Fruit fly (Drosophila melanogaster) whole organism, embryonic: Measurements from ENCODE around the gene Dok.

Experiments
- Abd-B ChIP-seq: fragments of 200-800 bp; sonication (Bioruptor generic); optimal IDR thresholded peaks from 2 replicates; lab custom pipeline; 2018; ENCODE audit warnings: missing biosample characterization, mild to moderate bottlenecking, missing genetic modification characterization, moderate library complexity
- Blimp-1 ChIP-seq: fragments of 200-800 bp; sonication (Bioruptor generic); optimal IDR thresholded peaks from 3 replicates; lab custom pipeline; 2018; ENCODE audit warnings: missing biosample characterization, missing genetic modification characterization, mild to moderate bottlenecking, moderate library complexity, missing genetic modification reagents
- CG10462 ChIP-seq: fragments of 200-800 bp; sonication (Bioruptor generic); optimal IDR thresholded peaks from 2 replicates; lab custom pipeline; 2016; ENCODE audit warnings: missing biosample characterization, missing genetic modification characterization
- CG11456 ChIP-seq: fragments of 200-800 bp; sonication (Bioruptor generic); IDR thresholded peaks from 3 replicates; pipeline ENCODE4 v1.3.6; 2022; ENCODE audit warnings: missing biosample characterization, missing genetic modification characterization
- CG12391 ChIP-seq: fragments of 200-800 bp; sonication (Bioruptor generic); optimal IDR thresholded peaks from 3 replicates; lab custom pipeline; 2018; ENCODE audit warnings: missing biosample characterization, mild to moderate bottlenecking, missing genetic modification characterization, moderate library complexity
- CG12769 ChIP-seq: fragments of 200-800 bp; sonication (Bioruptor generic); optimal IDR thresholded peaks from 2 replicates; lab custom pipeline; 2019; ENCODE audit warnings: missing biosample characterization, mild to moderate bottlenecking, missing genetic modification characterization, moderate library complexity
- CG12942 ChIP-seq: fragments of 200-800 bp; sonication (Bioruptor generic); optimal IDR thresholded peaks from 3 replicates; lab custom pipeline; 2016; ENCODE audit warnings: missing biosample characterization, missing genetic modification characterization
- CG13296 ChIP-seq: fragments of 200-800 bp; sonication (Bioruptor generic); optimal IDR thresholded peaks from 3 replicates; lab custom pipeline; 2018; ENCODE audit warnings: missing biosample characterization, mild to moderate bottlenecking, missing genetic modification characterization
- CG13894 ChIP-seq: fragments of 200-800 bp; sonication (Bioruptor generic); optimal IDR thresholded peaks from 3 replicates; lab custom pipeline; 2018; ENCODE audit warnings: missing biosample characterization, mild to moderate bottlenecking, missing genetic modification characterization, moderate library complexity
- CG14441 ChIP-seq: fragments of 200-800 bp; sonication (Bioruptor generic); IDR thresholded peaks from 2 replicates; pipeline ENCODE4 v1.3.6; 2022; ENCODE audit warnings: missing biosample characterization, missing genetic modification characterization
- CG14667 ChIP-seq: fragments of 200-800 bp; sonication (Bioruptor generic); IDR thresholded peaks from 2 replicates; pipeline ENCODE4 v1.3.6; 2022; ENCODE audit warnings: missing biosample characterization, missing genetic modification characterization
- CG1603 ChIP-seq: fragments of 200-800 bp; sonication (Bioruptor generic); optimal IDR thresholded peaks from 2 replicates; lab custom pipeline; 2019; ENCODE audit warnings: missing biosample characterization, mild to moderate bottlenecking, missing genetic modification characterization, moderate library complexity
- CG1647 ChIP-seq: fragments of 200-800 bp; sonication (Bioruptor generic); optimal IDR thresholded peaks from 3 replicates; lab custom pipeline; 2016; ENCODE audit warnings: missing biosample characterization, missing genetic modification characterization
- CG16815 ChIP-seq: fragments of 200-800 bp; sonication (Bioruptor generic); optimal IDR thresholded peaks from 3 replicates; lab custom pipeline; 2017; ENCODE audit warnings: missing biosample characterization, mild to moderate bottlenecking, missing genetic modification characterization
- CG17361 ChIP-seq: fragments of 200-800 bp; sonication (Bioruptor generic); IDR thresholded peaks from 3 replicates; pipeline ENCODE4 v1.3.6; 2022; ENCODE audit warnings: missing biosample characterization, missing genetic modification characterization
- CG17802 ChIP-seq: fragments of 200-800 bp; sonication (Bioruptor generic); optimal IDR thresholded peaks from 2 replicates; lab custom pipeline; 2018; ENCODE audit warnings: missing biosample characterization, mild to moderate bottlenecking, missing genetic modification characterization, moderate library complexity
- CG1832 ChIP-seq: fragments of 200-800 bp; sonication (Bioruptor generic); optimal IDR thresholded peaks from 2 replicates; lab custom pipeline; 2017; ENCODE audit warnings: missing biosample characterization, mild to moderate bottlenecking, missing genetic modification characterization, inconsistent platforms
- CG3065 ChIP-seq: fragments of 200-800 bp; sonication (Bioruptor generic); optimal IDR thresholded peaks from 2 replicates; lab custom pipeline; 2016; ENCODE audit warnings: missing biosample characterization, missing genetic modification characterization
- CG34376 ChIP-seq: fragments of 200-800 bp; sonication (Bioruptor generic); optimal IDR thresholded peaks from 2 replicates; lab custom pipeline; 2018; ENCODE audit warnings: missing biosample characterization, mild to moderate bottlenecking, missing genetic modification characterization
- CG34422 ChIP-seq: fragments of 200-800 bp; sonication (Bioruptor generic); IDR thresholded peaks from 3 replicates; pipeline ENCODE4 v1.3.6; 2022; ENCODE audit warnings: missing biosample characterization, missing genetic modification characterization
- CG4730 ChIP-seq: fragments of 200-800 bp; sonication (Bioruptor generic); IDR thresholded peaks from 2 replicates; pipeline ENCODE4 v1.3.6; 2022; ENCODE audit warnings: missing biosample characterization, missing genetic modification characterization
- CG6272 ChIP-seq: fragments of 200-800 bp; sonication (Bioruptor generic); IDR thresholded peaks from 2 replicates; pipeline ENCODE4 v1.3.6; 2022; ENCODE audit warnings: missing biosample characterization, missing genetic modification characterization
- CG7963 ChIP-seq: fragments of 200-800 bp; sonication (Bioruptor generic); IDR thresholded peaks from 3 replicates; pipeline ENCODE4 v1.3.6; 2022; ENCODE audit warnings: missing biosample characterization, missing genetic modification characterization; ENCODE audit not compliant: partially characterized antibody
- CG8359 ChIP-seq: fragments of 200-800 bp; sonication (Bioruptor generic); optimal IDR thresholded peaks from 2 replicates; lab custom pipeline; 2017; ENCODE audit warnings: missing biosample characterization, mild to moderate bottlenecking, missing genetic modification characterization, borderline replicate concordance
- CoRest ChIP-seq: fragments of 200-800 bp; sonication (Bioruptor generic); optimal IDR thresholded peaks from 3 replicates; lab custom pipeline; 2018; ENCODE audit warnings: missing biosample characterization, mild to moderate bottlenecking, missing genetic modification characterization, moderate library complexity
- Gug ChIP-seq: fragments of 200-800 bp; sonication (Bioruptor generic); IDR thresholded peaks from 4 replicates; pipeline ENCODE4 v1.3.6; 2022; ENCODE audit warnings: missing biosample characterization, missing genetic modification characterization
- HHEX ChIP-seq: fragments of 200-800 bp; sonication (Bioruptor generic); optimal IDR thresholded peaks from 3 replicates; lab custom pipeline; 2017; ENCODE audit warnings: missing biosample characterization, mild to moderate bottlenecking, missing genetic modification characterization, missing genetic modification reagents
- Med ChIP-seq: fragments of 200-800 bp; sonication (Bioruptor generic); peaks from one replicate; lab custom pipeline; 2016; ENCODE audit warnings: missing biosample characterization, missing genetic modification characterization, mild to moderate bottlenecking, inconsistent platforms, moderate library complexity
- NC2β ChIP-seq: fragments of 200-800 bp; sonication (Bioruptor generic); optimal IDR thresholded peaks from 2 replicates; lab custom pipeline; 2016; ENCODE audit warnings: missing biosample characterization, missing genetic modification characterization
- NFAT ChIP-seq: fragments of 200-800 bp; sonication (Bioruptor generic); IDR thresholded peaks from 2 replicates; pipeline ENCODE4 v1.3.6; 2022; ENCODE audit warnings: missing biosample characterization, missing genetic modification characterization
- Neu2 ChIP-seq: fragments of 200-800 bp; sonication (Bioruptor generic); optimal IDR thresholded peaks from 3 replicates; lab custom pipeline; 2016; ENCODE audit warnings: missing biosample characterization, missing genetic modification characterization, borderline replicate concordance
- Nf-YB ChIP-seq: fragments of 200-800 bp; sonication (Bioruptor generic); optimal IDR thresholded peaks from 3 replicates; lab custom pipeline; 2019; ENCODE audit warnings: missing biosample characterization, mild to moderate bottlenecking, missing genetic modification characterization, moderate library complexity
- Spps ChIP-seq: fragments of 200-800 bp; sonication (Bioruptor generic); optimal IDR thresholded peaks from 2 replicates; lab custom pipeline; 2018; ENCODE audit warnings: missing biosample characterization, mild to moderate bottlenecking, missing genetic modification characterization
- Xrp1 ChIP-seq: fragments of 200-800 bp; sonication (Bioruptor generic); IDR thresholded peaks from 2 replicates; pipeline ENCODE4 v1.3.6; 2022; ENCODE audit warnings: missing biosample characterization, missing genetic modification characterization
- abd-A ChIP-seq: fragments of 200-800 bp; sonication (Bioruptor generic); optimal IDR thresholded peaks from 3 replicates; lab custom pipeline; 2019; ENCODE audit warnings: missing biosample characterization, mild to moderate bottlenecking, missing genetic modification characterization, moderate library complexity
- az2 ChIP-seq: fragments of 200-800 bp; sonication (Bioruptor generic); optimal IDR thresholded peaks from 3 replicates; lab custom pipeline; 2016; ENCODE audit warnings: missing biosample characterization, missing genetic modification characterization
- bab2 ChIP-seq: fragments of 200-800 bp; sonication (Bioruptor generic); optimal IDR thresholded peaks from 2 replicates; lab custom pipeline; 2016; ENCODE audit warnings: missing biosample characterization, missing genetic modification characterization
- chn ChIP-seq: fragments of 200-800 bp; sonication (Bioruptor generic); optimal IDR thresholded peaks from 2 replicates; lab custom pipeline; 2016; ENCODE audit warnings: missing biosample characterization, missing genetic modification characterization
- ci ChIP-seq: fragments of 200-800 bp; sonication (Bioruptor generic); IDR thresholded peaks from 3 replicates; pipeline ENCODE4 v1.3.6; 2022; ENCODE audit warnings: missing biosample characterization, missing genetic modification characterization
- gro ChIP-seq: fragments of 200-800 bp; sonication (Bioruptor generic); optimal IDR thresholded peaks from 2 replicates; lab custom pipeline; 2016; ENCODE audit warnings: missing biosample characterization, missing genetic modification characterization
- jigr1 ChIP-seq: fragments of 200-800 bp; sonication (Bioruptor generic); IDR thresholded peaks from 3 replicates; pipeline ENCODE4 v1.3.6; 2022; ENCODE audit warnings: missing biosample characterization, missing genetic modification characterization
- jing ChIP-seq: fragments of 200-800 bp; sonication (Bioruptor generic); optimal IDR thresholded peaks from 2 replicates; lab custom pipeline; 2018; ENCODE audit warnings: missing biosample characterization, mild to moderate bottlenecking, missing genetic modification characterization
- knrl ChIP-seq: fragments of 200-800 bp; sonication (Bioruptor generic); IDR thresholded peaks from 3 replicates; pipeline ENCODE4 v1.3.6; 2022; ENCODE audit warnings: missing biosample characterization, missing genetic modification characterization; ENCODE audit not compliant: partially characterized antibody
- luna ChIP-seq: fragments of 200-800 bp; sonication (Bioruptor generic); optimal IDR thresholded peaks from 2 replicates; lab custom pipeline; 2016; ENCODE audit warnings: missing biosample characterization, missing genetic modification characterization
- nmo ChIP-seq: fragments of 200-800 bp; sonication (Bioruptor generic); optimal IDR thresholded peaks from 2 replicates; lab custom pipeline; 2018; ENCODE audit warnings: missing biosample characterization, mild to moderate bottlenecking, missing genetic modification characterization, moderate library complexity
- nom ChIP-seq: fragments of 200-800 bp; sonication (Bioruptor generic); optimal IDR thresholded peaks from 2 replicates; lab custom pipeline; 2017; ENCODE audit warnings: missing biosample characterization, missing genetic modification characterization, mild to moderate bottlenecking, moderate library complexity, missing genetic modification reagents
- peb ChIP-seq: fragments of 200-800 bp; sonication (Bioruptor generic); IDR thresholded peaks from 2 replicates; pipeline ENCODE4 v1.3.6; 2022; ENCODE audit warnings: missing biosample characterization, missing genetic modification characterization
- schlank ChIP-seq: fragments of 200-800 bp; sonication (Bioruptor generic); optimal IDR thresholded peaks from 2 replicates; lab custom pipeline; 2018; ENCODE audit warnings: missing biosample characterization, mild to moderate bottlenecking, missing genetic modification characterization
- slbo ChIP-seq: fragments of 200-800 bp; sonication (Bioruptor generic); IDR thresholded peaks from 2 replicates; pipeline ENCODE4 v1.3.6; 2022; ENCODE audit warnings: missing biosample characterization, missing genetic modification characterization
- tio ChIP-seq: fragments of 200-800 bp; sonication (Bioruptor generic); optimal IDR thresholded peaks from 2 replicates; lab custom pipeline; 2017; ENCODE audit warnings: missing biosample characterization, missing genetic modification characterization, inconsistent platforms

The Dok gene

dm6 chrX:7300356-7300721 is 23.7 kb upstream of the Dok start (continued):
- TF ChIP-seq tio (GFP tag; lab: Kevin White, UChicago) (no peak), Xrp1 (0 out of 2 replicates have a peak, but pooled peaks have one; percentile 8), bab2 (peak; percentile 31), CG14667 (GFP tag; lab: Robert Waterston, UW) (no peak), CG3065 (no peak), CG17802 (tag; lab: Kevin White, UChicago) (no peak), CG17361 (GFP tag; lab: Robert Waterston, UW) (peak; percentile 48; the same call in 1 of the 3 replicates), CG4730 (GFP tag; lab: Robert Waterston, UW) (no peak), CG8359 (GFP tag; lab: Kevin White, UChicago) (no peak), CG13296 (GFP tag; lab: Kevin White, UChicago) (no peak), CG6272 (GFP tag; lab: Robert Waterston, UW) (no peak), slbo (GFP tag; lab: Robert Waterston, UW) (0 out of 2 replicates have a peak, but pooled peaks have one; percentile 15), NFAT (GFP tag; lab: Robert Waterston, UW) (peak; percentile 24; the same call in 1 of the 2 replicates), CG1647 (GFP tag; lab: Kevin White, UChicago) (no peak), luna (GFP tag; lab: Kevin White, UChicago) (no peak), CG34376 (GFP tag; lab: Kevin White, UChicago) (no peak), CG7963 (GFP tag; lab: Robert Waterston, UW) (no peak), NC2β (GFP tag; lab: Kevin White, UChicago) (no peak), gro (GFP tag; lab: Kevin White, UChicago) (no peak), CG11456 (GFP tag; lab: Robert Waterston, UW) (0 out of 3 replicates have a peak, but pooled peaks have one; percentile 39), CG12769 (tag; lab: Kevin White, UChicago) (peak; percentile 93), CG14441 (no peak), Neu2 (no peak), CG13894 (tag; lab: Kevin White, UChicago) (no peak), CG34422 (GFP tag; lab: Robert Waterston, UW) (0 out of 3 replicates have a peak, but pooled peaks have one; percentile 7), nmo (GFP tag; lab: Kevin White, UChicago) (no peak), chn (GFP tag; lab: Kevin White, UChicago) (no peak), Abd-B (GFP tag; lab: Kevin White, UChicago) (no peak), knrl (GFP tag; lab: Robert Waterston, UW) (no peak), CG1832 (GFP tag; lab: Kevin White, UChicago) (peak; percentile 25), CG10462 (no peak), Spps (tag; lab: Kevin White, UChicago) (no peak), ci (peak; percentile 29; the same call in 2 of the 3 replicates), CG16815 (no peak), nom (no peak), Gug (GFP tag; lab: Robert Waterston, UW) (0 out of 4 replicates have a peak, but pooled peaks have one; percentile 3), jigr1 (GFP tag; lab: Robert Waterston, UW) (no peak), jing (no peak), Blimp-1 (peak; percentile 34), Nf-YB (GFP tag; lab: Kevin White, UChicago) (no peak), Med (GFP tag; lab: Kevin White, UChicago) (peak; percentile 79), az2 (peak; percentile 25), CG1603 (tag; lab: Kevin White, UChicago) (peak; percentile 41), CG12391 (tag; lab: Kevin White, UChicago) (peak; percentile 5), HHEX (GFP tag; lab: Kevin White, UChicago) (no peak), peb (0 out of 2 replicates have a peak, but pooled peaks have one; percentile 21), CoRest (peak; percentile 4), abd-A (tag; lab: Kevin White, UChicago) (no peak), schlank (tag; lab: Kevin White, UChicago) (no peak), CG12942 (GFP tag; lab: Kevin White, UChicago) (no peak)
